Fruit fly (Drosophila melanogaster): Measurements from ENCODE around the gene CG14683.

The CG14683 gene

dm6 chr3R:10664942-10665341, 31.5 kb upstream of the CG14683 start:
- no peak for TF ChIP-seq woc (GFP tag; optimal IDR thresholded peaks at IDR 0.05)
- peak in 1 of 2 experiments; percentile 1 for TF ChIP-seq foxo (GFP tag; optimal IDR thresholded peaks at IDR 0.05)
- TF ChIP-seq jim (GFP tag; optimal IDR thresholded peaks at IDR 0.05) = no peak
- TF ChIP-seq Vsx2 (GFP tag; optimal IDR thresholded peaks at IDR 0.05; ENCODE audit: partially characterized antibody) = peak; percentile 39
- no peak for TF ChIP-seq Hr83 (GFP tag; optimal IDR thresholded peaks at IDR 0.05; ENCODE audit: poor library complexity, severe bottlenecking)
- no peak for TF ChIP-seq CrebA (GFP tag; optimal IDR thresholded peaks at IDR 0.05; ENCODE audit: borderline replicate concordance)
- peak; percentile 5 for TF ChIP-seq OdsH (GFP tag; optimal IDR thresholded peaks at IDR 0.05)
- TF ChIP-seq dmrt93B (GFP tag; optimal IDR thresholded peaks at IDR 0.05) = no peak
- TF ChIP-seq GATAd (GFP tag; optimal IDR thresholded peaks at IDR 0.05) = no peak
- no peak for TF ChIP-seq sv (GFP tag; optimal IDR thresholded peaks at IDR 0.05)
- TF ChIP-seq tai (GFP tag; optimal IDR thresholded peaks at IDR 0.05) = no peak
- no peak for TF ChIP-seq dsf (GFP tag; optimal IDR thresholded peaks at IDR 0.05; ENCODE audit: borderline replicate concordance)
- TF ChIP-seq Dif (GFP tag; optimal IDR thresholded peaks at IDR 0.05; ENCODE audit: partially characterized antibody) = peak; percentile 20
- TF ChIP-seq rgr (GFP tag; optimal IDR thresholded peaks at IDR 0.05) = no peak
- no peak for TF ChIP-seq dl (GFP tag; optimal IDR thresholded peaks at IDR 0.05; ENCODE audit: insufficient read depth in 1 of 2, partially characterized antibody in 2 of 2)
- no peak for TF ChIP-seq fru (GFP tag; optimal IDR thresholded peaks at IDR 0.05)
- no peak for TF ChIP-seq Jra (GFP tag; optimal IDR thresholded peaks at IDR 0.05)
- TF ChIP-seq psq (GFP tag; optimal IDR thresholded peaks at IDR 0.05) = peak; percentile 11
- no peak for TF ChIP-seq h (GFP tag; optimal IDR thresholded peaks at IDR 0.05)
- no peak for TF ChIP-seq usp (GFP tag; optimal IDR thresholded peaks at IDR 0.05)
- no peak for TF ChIP-seq Hr78 (GFP tag; optimal IDR thresholded peaks at IDR 0.05)
- TF ChIP-seq HLH106 (tag; optimal IDR thresholded peaks at IDR 0.05) = no peak
- TF ChIP-seq pan (optimal IDR thresholded peaks at IDR 0.05) = no peak
- no peak for TF ChIP-seq Rel (GFP tag; optimal IDR thresholded peaks at IDR 0.05)
- TF ChIP-seq Rel (tag; optimal IDR thresholded peaks at IDR 0.05) = peak; percentile 17
- TF ChIP-seq br (GFP tag; optimal IDR thresholded peaks at IDR 0.05) = peak; percentile 17
- no peak for TF ChIP-seq lola (GFP tag; optimal IDR thresholded peaks at IDR 0.05)
- TF ChIP-seq Dfd (GFP tag; optimal IDR thresholded peaks at IDR 0.05) = no peak
- no peak for TF ChIP-seq Sp1 (GFP tag; optimal IDR thresholded peaks at IDR 0.05)

dm6 chr3R:10667964-10668363, 28.5 kb upstream of the CG14683 start:
- no peak for TF ChIP-seq HLH106 (tag; optimal IDR thresholded peaks at IDR 0.05)
- TF ChIP-seq woc (GFP tag; optimal IDR thresholded peaks at IDR 0.05) = no peak
- TF ChIP-seq sv (GFP tag; optimal IDR thresholded peaks at IDR 0.05) = no peak
- TF ChIP-seq brk (GFP tag; optimal IDR thresholded peaks at IDR 0.05) = no peak
- TF ChIP-seq Dfd (GFP tag; optimal IDR thresholded peaks at IDR 0.05) = no peak
- no peak for TF ChIP-seq Hnf4 (GFP tag; optimal IDR thresholded peaks at IDR 0.05)
- TF ChIP-seq rgr (GFP tag; optimal IDR thresholded peaks at IDR 0.05) = no peak
- TF ChIP-seq usp (GFP tag; optimal IDR thresholded peaks at IDR 0.05) = no peak
- no peak for TF ChIP-seq psq (GFP tag; optimal IDR thresholded peaks at IDR 0.05)
- no peak for TF ChIP-seq br (GFP tag; optimal IDR thresholded peaks at IDR 0.05)
- no peak for TF ChIP-seq jim (GFP tag; optimal IDR thresholded peaks at IDR 0.05)
- TF ChIP-seq dl (GFP tag; optimal IDR thresholded peaks at IDR 0.05; ENCODE audit: insufficient read depth in 1 of 2, partially characterized antibody in 2 of 2) = no peak
- no peak for TF ChIP-seq fru (GFP tag; optimal IDR thresholded peaks at IDR 0.05)
- no peak for TF ChIP-seq Myc (optimal IDR thresholded peaks at IDR 0.05)
- no peak for TF ChIP-seq ey (GFP tag; optimal IDR thresholded peaks at IDR 0.05)
- no peak for TF ChIP-seq N (GFP tag; optimal IDR thresholded peaks at IDR 0.05)
- no peak for TF ChIP-seq OdsH (GFP tag; optimal IDR thresholded peaks at IDR 0.05)
- TF ChIP-seq dmrt93B (GFP tag; optimal IDR thresholded peaks at IDR 0.05) = no peak

dm6 chr3R:10669950-10670349, 26.5 kb upstream of the CG14683 start:
- TF ChIP-seq foxo (GFP tag; optimal IDR thresholded peaks at IDR 0.05) (peak in 1 of 2 experiments; percentile 48), woc (GFP tag; optimal IDR thresholded peaks at IDR 0.05) (peak; percentile 5), Hr83 (GFP tag; optimal IDR thresholded peaks at IDR 0.05; ENCODE audit: poor library complexity, severe bottlenecking) (no peak), Jra (GFP tag; optimal IDR thresholded peaks at IDR 0.05) (no peak), lola (GFP tag; optimal IDR thresholded peaks at IDR 0.05) (no peak), fru (GFP tag; optimal IDR thresholded peaks at IDR 0.05) (peak; percentile 53), h (GFP tag; optimal IDR thresholded peaks at IDR 0.05) (peak; percentile 65), rgr (GFP tag; optimal IDR thresholded peaks at IDR 0.05) (peak; percentile 41), Sp1 (GFP tag; optimal IDR thresholded peaks at IDR 0.05) (peak; percentile 42), OdsH (GFP tag; optimal IDR thresholded peaks at IDR 0.05) (peak; percentile 12), ey (GFP tag; optimal IDR thresholded peaks at IDR 0.05) (peak; percentile 44), HLH106 (tag; optimal IDR thresholded peaks at IDR 0.05) (peak; percentile 65), CG9705 (GFP tag; optimal IDR thresholded peaks at IDR 0.05) (no peak), psq (GFP tag; optimal IDR thresholded peaks at IDR 0.05) (peak; percentile 4)

All from whole organism, wandering third instar larva.